Fruit fly (Drosophila melanogaster) S2 (cell line): ENCODE measurements around the gene nkt.

ENCODE experiments used
- CG8478 ChIP-seq: fragments of >200 bp; optimal IDR thresholded peaks from 2 replicates; lab custom pipeline; 2018
- CTCF ChIP-seq, 2 experiments: fragments of >200 bp; optimal IDR thresholded peaks; 2 replicates each; lab custom pipeline; 2018

DNA sequence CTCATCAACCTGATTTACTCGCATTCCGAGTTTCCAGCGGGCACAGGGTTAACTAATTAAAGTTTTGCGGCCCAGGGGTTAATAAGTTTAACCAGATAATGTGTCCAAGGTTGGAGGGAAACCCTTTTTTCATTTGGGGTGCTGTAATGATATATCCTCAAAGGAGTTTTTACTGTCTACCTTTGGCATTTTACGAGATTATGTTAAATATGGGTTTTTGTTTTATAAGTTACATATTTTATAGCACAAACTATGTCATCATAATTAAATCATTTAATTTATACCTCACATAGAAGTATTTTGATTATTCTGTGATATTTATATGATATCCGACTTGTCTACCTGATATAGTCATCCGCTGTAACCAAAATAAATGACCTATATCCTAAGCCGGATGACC, 35.0 kb downstream of the nkt start, which contains the start of gene Ir68a:
- no peak for TF ChIP-seq CG8478 (lab: Kevin White, UChicago)
- no peak for TF ChIP-seq CTCF (optimal IDR thresholded peaks at IDR 0.05; lab: Kevin White, UChicago)
